Worm (Caenorhabditis elegans) whole organism, midembryonic: ENCODE results near the gene natb-1.

Source experiments
- T22C8.4 ChIP-seq: fragments of 200-800 bp; sonication (Bioruptor generic); IDR thresholded peaks from 2 replicates; pipeline ENCODE4 v1.3.6; 2022; ENCODE audit warnings: missing genetic modification characterization, missing compliant biosample characterization
- cog-1 ChIP-seq: sonication (generic microtip); optimal IDR thresholded peaks from 2 replicates; lab custom pipeline; 2016; ENCODE audit warnings: missing genetic modification characterization, missing compliant biosample characterization
- flt-1 ChIP-seq: fragments of 200-800 bp; sonication (Bioruptor generic); IDR thresholded peaks from 2 replicates; pipeline ENCODE4 v1.3.6; 2022; ENCODE audit warnings: missing genetic modification characterization, missing compliant biosample characterization
- klf-2 ChIP-seq: fragments of 200-800 bp; sonication (Bioruptor generic); conservative IDR thresholded peaks from 2 replicates; pipeline ENCODE4 v1.3.6; 2022; ENCODE audit warnings: missing genetic modification reagents, missing genetic modification characterization, missing compliant biosample characterization
- med-1 ChIP-seq: sonication (generic microtip); optimal IDR thresholded peaks from 2 replicates; lab custom pipeline; 2017; ENCODE audit warnings: missing genetic modification characterization, mild to moderate bottlenecking, missing compliant biosample characterization, antibody characterized with exemption, missing genetic modification reagents; ENCODE audit not compliant: insufficient read depth
- ref-1 ChIP-seq: fragments of 200-800 bp; sonication (Bioruptor generic); conservative IDR thresholded peaks from 2 replicates; pipeline ENCODE4 v1.3.6; 2022; ENCODE audit warnings: missing genetic modification reagents, missing genetic modification characterization, missing compliant biosample characterization
- tab-1 ChIP-seq: fragments of 200-800 bp; sonication (Bioruptor generic); IDR thresholded peaks from 2 replicates; pipeline ENCODE4 v1.3.6; 2022; ENCODE audit warnings: missing genetic modification characterization, missing compliant biosample characterization
- ztf-23 ChIP-seq: fragments of 200-800 bp; sonication (Bioruptor generic); IDR thresholded peaks from 2 replicates; pipeline ENCODE4 v1.3.6; 2022; ENCODE audit warnings: missing genetic modification reagents, missing genetic modification characterization, missing compliant biosample characterization
- ztf-29 ChIP-seq: fragments of 200-800 bp; sonication (Bioruptor generic); IDR thresholded peaks from 2 replicates; pipeline ENCODE4 v1.3.6; 2022; ENCODE audit warnings: missing genetic modification reagents, missing genetic modification characterization, missing compliant biosample characterization

The natb-1 gene

DNA sequence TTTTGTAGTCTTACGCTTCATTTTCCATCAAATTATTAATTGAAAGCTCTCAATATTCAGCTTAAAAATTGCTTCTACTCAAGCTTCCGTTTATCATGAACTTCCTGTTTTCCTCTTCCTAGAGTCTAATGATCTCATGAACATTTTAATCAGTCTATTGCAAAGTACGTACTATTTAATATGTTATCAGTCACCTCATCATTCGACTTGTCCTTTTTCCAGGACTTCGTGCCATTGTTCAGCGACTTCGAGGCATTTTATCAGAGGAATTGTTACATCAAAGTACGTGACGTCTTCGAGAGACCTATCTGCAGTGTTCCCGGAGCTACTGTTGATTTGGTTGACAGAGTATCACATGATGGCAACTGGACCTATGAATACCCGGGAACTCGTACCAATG is 36.6 kb upstream of the natb-1 start:
- TF ChIP-seq ztf-29 (GFP tag; lab: Robert Waterston, UW): no peak
- TF ChIP-seq T22C8.4 (GFP tag; lab: Robert Waterston, UW): no peak
- TF ChIP-seq flt-1 (GFP tag; lab: Robert Waterston, UW): no peak
- no peak for TF ChIP-seq ref-1 (GFP tag; lab: Robert Waterston, UW)
- no peak for TF ChIP-seq tab-1
- TF ChIP-seq cog-1: no peak
- no peak for TF ChIP-seq klf-2 (GFP tag; lab: Robert Waterston, UW)
- TF ChIP-seq ztf-23 (GFP tag; lab: Robert Waterston, UW): no peak
- no peak for TF ChIP-seq med-1 (GFP tag; lab: Kevin White, UChicago)

DNA sequence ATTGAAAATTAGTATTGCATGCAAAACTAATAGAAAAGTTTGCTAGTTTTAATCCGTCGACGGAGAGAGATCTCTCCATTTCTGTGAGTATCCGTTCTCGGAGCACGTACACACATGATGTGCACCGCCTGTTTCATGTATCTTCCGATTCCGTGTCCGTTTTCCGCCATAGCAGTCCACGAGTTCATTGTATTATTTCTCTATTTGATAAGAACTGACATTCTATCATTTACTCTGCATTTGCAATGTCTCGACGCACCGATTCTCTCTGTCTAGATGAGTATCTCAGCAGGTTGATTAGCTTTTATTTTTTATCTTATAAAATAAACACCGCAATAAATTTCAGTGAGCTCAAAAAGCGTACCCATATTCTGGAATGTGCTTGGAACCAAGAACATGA is 35.7 kb upstream of the natb-1 start:
- TF ChIP-seq ztf-29 (GFP tag; lab: Robert Waterston, UW): no peak
- TF ChIP-seq med-1 (GFP tag; lab: Kevin White, UChicago): no peak
- TF ChIP-seq tab-1: no peak
- no peak for TF ChIP-seq T22C8.4 (GFP tag; lab: Robert Waterston, UW)
- no peak for TF ChIP-seq cog-1
- TF ChIP-seq ztf-23 (GFP tag; lab: Robert Waterston, UW): no peak
- TF ChIP-seq klf-2 (GFP tag; lab: Robert Waterston, UW): no peak
- no peak for TF ChIP-seq ref-1 (GFP tag; lab: Robert Waterston, UW)
- TF ChIP-seq flt-1 (GFP tag; lab: Robert Waterston, UW): no peak

DNA sequence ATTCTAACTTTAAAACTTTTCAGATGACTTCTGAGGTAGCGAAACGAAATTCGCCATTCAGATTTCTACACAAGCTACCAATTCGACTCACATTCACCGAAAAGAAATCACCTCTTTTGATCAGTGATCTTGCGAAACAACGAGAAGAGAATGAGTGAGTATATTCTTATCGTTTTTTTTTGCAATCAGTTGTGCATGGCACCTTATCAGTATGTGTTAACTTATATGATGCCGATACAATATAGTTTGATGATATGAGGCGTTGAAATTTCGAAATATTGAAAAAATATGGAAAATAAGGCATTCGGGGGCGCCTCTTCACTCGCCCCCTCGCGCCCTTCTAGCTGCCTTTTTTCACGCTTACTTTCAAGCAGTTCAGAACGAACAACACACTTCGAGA is 34.7 kb upstream of the natb-1 start:
- no peak for TF ChIP-seq ztf-23 (GFP tag; lab: Robert Waterston, UW)
- no peak for TF ChIP-seq klf-2 (GFP tag; lab: Robert Waterston, UW)
- no peak for TF ChIP-seq med-1 (GFP tag; lab: Kevin White, UChicago)
- TF ChIP-seq cog-1: no peak
- TF ChIP-seq ztf-29 (GFP tag; lab: Robert Waterston, UW): no peak
- no peak for TF ChIP-seq flt-1 (GFP tag; lab: Robert Waterston, UW)
- no peak for TF ChIP-seq T22C8.4 (GFP tag; lab: Robert Waterston, UW)
- no peak for TF ChIP-seq ref-1 (GFP tag; lab: Robert Waterston, UW)
- no peak for TF ChIP-seq tab-1

DNA sequence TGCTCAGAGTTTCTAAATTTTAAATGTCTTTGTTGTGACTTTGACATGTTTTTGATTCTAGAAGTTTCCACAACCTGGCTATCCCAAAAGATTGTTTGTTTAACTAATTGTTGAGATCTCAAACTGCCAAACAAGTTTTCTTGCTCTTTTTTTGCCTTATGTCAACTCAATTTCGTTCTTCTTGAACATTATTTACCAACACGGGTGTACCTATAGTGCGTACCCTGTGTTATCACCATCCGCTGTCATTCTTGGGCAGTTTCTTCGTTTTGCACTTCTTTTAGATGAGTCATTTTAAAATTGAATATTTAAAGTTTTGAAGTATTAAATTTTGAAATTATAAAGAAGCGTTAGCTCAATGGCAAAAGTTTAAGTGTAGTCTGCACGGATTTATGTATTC is 33.7 kb upstream of the natb-1 start, which contains the start of gene sptl-2:
sptl-2 (plus strand) TSS at position 280 of the 400 bp plus-strand sequence.
- no peak for TF ChIP-seq flt-1 (GFP tag; lab: Robert Waterston, UW)
- TF ChIP-seq tab-1: no peak
- no peak for TF ChIP-seq ztf-23 (GFP tag; lab: Robert Waterston, UW)
- no peak for TF ChIP-seq klf-2 (GFP tag; lab: Robert Waterston, UW)
- TF ChIP-seq cog-1: no peak
- no peak for TF ChIP-seq ref-1 (GFP tag; lab: Robert Waterston, UW)
- no peak for TF ChIP-seq T22C8.4 (GFP tag; lab: Robert Waterston, UW)
- TF ChIP-seq med-1 (GFP tag; lab: Kevin White, UChicago): no peak

DNA sequence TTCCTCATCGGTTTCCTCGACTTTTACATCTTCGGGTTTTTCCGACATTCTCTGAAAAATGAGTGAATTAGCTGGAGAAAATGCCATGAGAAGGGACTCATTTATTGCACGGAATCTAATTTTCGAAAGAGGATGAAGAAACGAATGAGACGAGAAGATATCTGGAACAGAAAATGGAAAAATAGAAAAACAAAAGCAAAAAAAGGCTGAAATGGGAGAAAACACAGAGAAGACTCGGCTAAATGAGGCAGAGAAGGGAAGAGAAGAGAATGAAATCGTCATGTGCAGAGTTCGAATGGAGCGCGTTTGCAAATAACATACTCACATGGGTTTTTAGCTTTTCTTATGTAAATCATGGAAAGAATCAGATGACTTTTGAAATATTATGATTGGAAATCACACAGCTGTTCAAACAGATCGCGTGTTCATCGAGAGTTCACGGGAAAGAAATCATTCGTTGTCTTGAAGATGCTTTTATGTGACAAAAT is 30.7 kb upstream of the natb-1 start, which contains the start of gene Y97E10AR.6:
Y97E10AR.6 (minus strand) TSS at position 51 of the 488 bp plus-strand sequence.
- TF ChIP-seq flt-1 (GFP tag; lab: Robert Waterston, UW) (no peak), ztf-29 (GFP tag; lab: Robert Waterston, UW) (no peak), T22C8.4 (GFP tag; lab: Robert Waterston, UW) (no peak), ref-1 (GFP tag; lab: Robert Waterston, UW) (no peak), klf-2 (GFP tag; lab: Robert Waterston, UW) (no peak), ztf-23 (GFP tag; lab: Robert Waterston, UW) (no peak), tab-1 (no peak), med-1 (GFP tag; lab: Kevin White, UChicago) (no peak), cog-1 (no peak)

DNA sequence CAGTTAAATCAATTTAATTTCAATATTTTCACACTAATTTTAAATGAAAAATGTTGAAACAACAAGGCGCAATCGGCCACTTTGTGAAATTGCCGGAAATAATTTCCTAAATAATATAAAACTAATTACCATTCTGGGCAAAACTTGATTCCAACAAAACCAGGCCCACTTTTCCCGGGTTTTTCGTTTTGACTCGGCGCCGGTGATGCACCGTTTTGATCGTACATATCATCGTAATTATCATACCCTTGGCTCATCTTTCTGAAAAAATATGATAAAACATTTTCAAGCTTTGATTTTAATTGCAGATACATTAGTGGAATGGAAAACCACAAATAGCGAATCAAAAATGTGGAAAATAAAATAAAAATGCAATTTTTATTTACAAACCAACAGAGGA is 28.8 kb upstream of the natb-1 start, which contains the start of gene rpb-9:
rpb-9 (minus strand) TSS at position 314 of the 400 bp plus-strand sequence.
- TF ChIP-seq T22C8.4 (GFP tag; lab: Robert Waterston, UW) (no peak), ztf-23 (GFP tag; lab: Robert Waterston, UW) (no peak), tab-1 (no peak), med-1 (GFP tag; lab: Kevin White, UChicago) (no peak), cog-1 (no peak), ztf-29 (GFP tag; lab: Robert Waterston, UW) (no peak), ref-1 (GFP tag; lab: Robert Waterston, UW) (no peak), flt-1 (GFP tag; lab: Robert Waterston, UW) (no peak), klf-2 (GFP tag; lab: Robert Waterston, UW) (no peak)

DNA sequence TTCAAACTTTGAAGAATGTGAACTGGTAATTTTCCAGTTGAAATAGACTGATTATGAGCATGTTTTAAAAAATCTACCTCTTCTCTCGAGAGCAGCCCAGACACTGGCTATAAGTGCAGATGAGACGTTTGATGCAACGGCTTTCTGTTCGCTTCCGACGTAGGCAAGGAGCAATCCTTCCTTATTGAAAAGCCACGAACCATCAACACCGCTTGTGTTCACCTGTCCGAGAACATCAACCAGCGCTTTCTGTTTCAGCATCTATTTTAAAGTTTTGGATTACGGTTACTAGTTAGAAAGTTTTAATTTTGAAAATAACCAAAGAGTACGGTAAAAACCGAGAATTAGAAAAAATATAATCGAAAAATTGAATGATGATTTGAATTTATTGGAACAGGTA is 27.6 kb upstream of the natb-1 start, which contains the start of gene lmtr-2:
lmtr-2 (minus strand) TSS at position 261 of the 400 bp plus-strand sequence.
- TF ChIP-seq ztf-29 (GFP tag; lab: Robert Waterston, UW) (no peak), T22C8.4 (GFP tag; lab: Robert Waterston, UW) (no peak), ref-1 (GFP tag; lab: Robert Waterston, UW) (no peak), flt-1 (GFP tag; lab: Robert Waterston, UW) (no peak), klf-2 (GFP tag; lab: Robert Waterston, UW) (no peak)

DNA sequence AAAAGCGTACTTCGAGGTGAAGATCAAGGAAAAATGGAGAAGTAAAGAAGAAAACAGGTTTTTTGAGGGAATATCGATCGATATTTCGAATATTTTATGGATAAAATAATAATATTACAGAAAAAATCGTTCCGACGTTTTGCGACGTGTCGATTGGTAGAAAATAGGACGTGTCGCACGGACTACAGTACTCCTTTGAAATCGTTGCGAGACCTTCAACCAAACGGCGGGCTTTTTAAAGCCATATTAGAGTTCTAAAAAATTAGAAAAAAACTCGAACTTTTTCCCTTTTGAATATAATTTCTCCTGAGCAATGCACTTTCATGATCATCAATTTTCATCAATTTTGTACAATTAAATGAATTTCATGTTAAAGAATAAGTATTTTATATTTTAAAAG is 26.9 kb upstream of the natb-1 start, which contains the start of gene Y97E10AR.4:
Y97E10AR.4 (minus strand) TSS at position 131 of the 400 bp plus-strand sequence.
- no peak for TF ChIP-seq flt-1 (GFP tag; lab: Robert Waterston, UW)
- no peak for TF ChIP-seq ztf-29 (GFP tag; lab: Robert Waterston, UW)
- TF ChIP-seq ztf-23 (GFP tag; lab: Robert Waterston, UW): no peak
- TF ChIP-seq med-1 (GFP tag; lab: Kevin White, UChicago): no peak
- no peak for TF ChIP-seq ref-1 (GFP tag; lab: Robert Waterston, UW)
- TF ChIP-seq cog-1: no peak
- no peak for TF ChIP-seq T22C8.4 (GFP tag; lab: Robert Waterston, UW)
- no peak for TF ChIP-seq tab-1
- no peak for TF ChIP-seq klf-2 (GFP tag; lab: Robert Waterston, UW)
